Fruit fly (Drosophila melanogaster) whole organism, embryonic: ENCODE results near the gene mRpS26.

ENCODE experiments used
- Adf1 ChIP-seq: fragments of 200-800 bp; sonication (Bioruptor generic); IDR thresholded peaks from 2 replicates; pipeline ENCODE4 v1.3.6; 2022; ENCODE audit warnings: missing biosample characterization, missing genetic modification characterization
- Awh ChIP-seq: fragments of 200-800 bp; sonication (Bioruptor generic); IDR thresholded peaks from 2 replicates; pipeline ENCODE4, ENCODE4 v1.3.6; 2022; ENCODE audit warnings: missing biosample characterization, missing genetic modification characterization
- CG10431 ChIP-seq: fragments of 200-800 bp; sonication (Bioruptor generic); optimal IDR thresholded peaks from 3 replicates; lab custom pipeline; 2018; ENCODE audit warnings: missing biosample characterization, mild to moderate bottlenecking, missing genetic modification characterization
- CG10654 ChIP-seq: fragments of 200-800 bp; sonication (Bioruptor generic); optimal IDR thresholded peaks from 2 replicates; lab custom pipeline; 2016; ENCODE audit warnings: missing biosample characterization, missing genetic modification characterization
- CG11093 ChIP-seq: fragments of 200-800 bp; sonication (Bioruptor generic); IDR thresholded peaks from 3 replicates; pipeline ENCODE4 v1.3.6; 2022; ENCODE audit warnings: missing biosample characterization, missing genetic modification characterization
- CG11504 ChIP-seq: fragments of 200-800 bp; sonication (Bioruptor generic); optimal IDR thresholded peaks from 3 replicates; lab custom pipeline; 2019; ENCODE audit warnings: missing biosample characterization, mild to moderate bottlenecking, missing genetic modification characterization, moderate library complexity
- CG13894 ChIP-seq: fragments of 200-800 bp; sonication (Bioruptor generic); optimal IDR thresholded peaks from 3 replicates; lab custom pipeline; 2018; ENCODE audit warnings: missing biosample characterization, mild to moderate bottlenecking, missing genetic modification characterization, moderate library complexity
- CG15269 ChIP-seq: fragments of 200-800 bp; sonication (Bioruptor generic); optimal IDR thresholded peaks from 2 replicates; lab custom pipeline; 2018; ENCODE audit warnings: missing biosample characterization, mild to moderate bottlenecking, missing genetic modification characterization, moderate library complexity
- CG1602 ChIP-seq: fragments of 200-800 bp; sonication (Bioruptor generic); optimal IDR thresholded peaks from 3 replicates; lab custom pipeline; 2016; ENCODE audit warnings: missing biosample characterization, missing genetic modification characterization
- CG1603 ChIP-seq: fragments of 200-800 bp; sonication (Bioruptor generic); optimal IDR thresholded peaks from 2 replicates; lab custom pipeline; 2019; ENCODE audit warnings: missing biosample characterization, mild to moderate bottlenecking, missing genetic modification characterization, moderate library complexity
- CG16815 ChIP-seq: fragments of 200-800 bp; sonication (Bioruptor generic); optimal IDR thresholded peaks from 3 replicates; lab custom pipeline; 2017; ENCODE audit warnings: missing biosample characterization, mild to moderate bottlenecking, missing genetic modification characterization
- CG2116 ChIP-seq: fragments of 200-800 bp; sonication (Bioruptor generic); optimal IDR thresholded peaks from 3 replicates; lab custom pipeline; 2018; ENCODE audit warnings: missing biosample characterization, mild to moderate bottlenecking, missing genetic modification characterization
- CG2120 ChIP-seq: fragments of 200-800 bp; sonication (Bioruptor generic); optimal IDR thresholded peaks from 3 replicates; lab custom pipeline; 2016; ENCODE audit warnings: missing biosample characterization, missing genetic modification characterization
- CG31441 ChIP-seq: fragments of 200-800 bp; sonication (Bioruptor generic); IDR thresholded peaks from 2 replicates; pipeline ENCODE4 v1.3.6; 2022; ENCODE audit warnings: missing biosample characterization, missing genetic modification characterization
- CG32772 ChIP-seq: fragments of 200-800 bp; sonication (Bioruptor generic); IDR thresholded peaks from 2 replicates; pipeline ENCODE4 v1.3.6; 2022; ENCODE audit warnings: missing biosample characterization, missing genetic modification characterization
- CG3281 ChIP-seq: fragments of 200-800 bp; sonication (Bioruptor generic); optimal IDR thresholded peaks from 3 replicates; lab custom pipeline; 2017; ENCODE audit warnings: missing biosample characterization, mild to moderate bottlenecking, missing genetic modification characterization
- CG3407 ChIP-seq: fragments of 200-800 bp; sonication (Bioruptor generic); optimal IDR thresholded peaks from 2 replicates; lab custom pipeline; 2018; ENCODE audit warnings: missing biosample characterization, mild to moderate bottlenecking, missing genetic modification characterization
- CG34376 ChIP-seq: fragments of 200-800 bp; sonication (Bioruptor generic); optimal IDR thresholded peaks from 2 replicates; lab custom pipeline; 2018; ENCODE audit warnings: missing biosample characterization, mild to moderate bottlenecking, missing genetic modification characterization
- CG7271 ChIP-seq: fragments of 200-800 bp; sonication (Bioruptor generic); optimal IDR thresholded peaks from 2 replicates; lab custom pipeline; 2018; ENCODE audit warnings: missing biosample characterization, mild to moderate bottlenecking, missing genetic modification characterization, moderate library complexity
- CG8924 ChIP-seq: fragments of 200-800 bp; optimal IDR thresholded peaks from 3 replicates; lab custom pipeline; 2019; ENCODE audit warnings: missing biosample characterization, mild to moderate bottlenecking, missing genetic modification characterization, moderate library complexity
- CG9215 ChIP-seq: fragments of 200-800 bp; sonication (Bioruptor generic); IDR thresholded peaks from 2 replicates; pipeline ENCODE4 v1.3.6; 2022; ENCODE audit warnings: missing biosample characterization, missing genetic modification characterization
- CG9932 ChIP-seq: fragments of 200-800 bp; sonication (Bioruptor generic); IDR thresholded peaks from 2 replicates; pipeline ENCODE4 v1.3.6; 2022; ENCODE audit warnings: missing biosample characterization, missing genetic modification characterization
- Deaf1 ChIP-seq: fragments of 200-800 bp; optimal IDR thresholded peaks from 3 replicates; lab custom pipeline; 2019; ENCODE audit warnings: missing biosample characterization, mild to moderate bottlenecking, missing genetic modification characterization, moderate library complexity
- NC2α ChIP-seq: fragments of 200-800 bp; sonication (Bioruptor generic); optimal IDR thresholded peaks from 2 replicates; lab custom pipeline; 2016; ENCODE audit warnings: missing biosample characterization, missing genetic modification characterization
- Nf-YA ChIP-seq: fragments of 200-800 bp; sonication (Bioruptor generic); IDR thresholded peaks from 2 replicates; pipeline ENCODE4 v1.3.6; 2022; ENCODE audit warnings: missing biosample characterization, missing genetic modification characterization
- Nf-YC ChIP-seq: fragments of 200-800 bp; optimal IDR thresholded peaks from 3 replicates; lab custom pipeline; 2019; ENCODE audit warnings: missing biosample characterization, mild to moderate bottlenecking, missing genetic modification characterization, moderate library complexity
- Sin3A ChIP-seq: fragments of >200 bp; optimal IDR thresholded peaks from 2 replicates; lab custom pipeline; 2018
- TFAM ChIP-seq: fragments of 200-800 bp; sonication (Bioruptor generic); optimal IDR thresholded peaks from 2 replicates; lab custom pipeline; 2017; ENCODE audit warnings: missing biosample characterization, missing genetic modification characterization, inconsistent platforms
- YL-1 ChIP-seq: fragments of 200-800 bp; sonication (Bioruptor generic); optimal IDR thresholded peaks from 3 replicates; lab custom pipeline; 2017; ENCODE audit warnings: missing biosample characterization, mild to moderate bottlenecking, missing genetic modification characterization
- ac ChIP-seq: fragments of 200-800 bp; sonication (Bioruptor generic); optimal IDR thresholded peaks from 3 replicates; lab custom pipeline; 2017; ENCODE audit warnings: missing biosample characterization, mild to moderate bottlenecking, missing genetic modification characterization
- az2 ChIP-seq: fragments of 200-800 bp; sonication (Bioruptor generic); optimal IDR thresholded peaks from 3 replicates; lab custom pipeline; 2016; ENCODE audit warnings: missing biosample characterization, missing genetic modification characterization
- bab2 ChIP-seq: fragments of 200-800 bp; sonication (Bioruptor generic); optimal IDR thresholded peaks from 2 replicates; lab custom pipeline; 2016; ENCODE audit warnings: missing biosample characterization, missing genetic modification characterization
- bowl ChIP-seq: fragments of 200-800 bp; sonication (Bioruptor generic); IDR thresholded peaks from 2 replicates; pipeline ENCODE4 v1.3.6; 2022; ENCODE audit warnings: missing biosample characterization, missing genetic modification characterization
- chif ChIP-seq, 2 experiments: fragments of 200-800 bp; sonication (Bioruptor generic); optimal IDR thresholded peaks; 3 replicates each; lab custom pipeline; 2016; ENCODE audit warnings: missing biosample characterization in 2 of 2, missing genetic modification characterization in 2 of 2
- chinmo ChIP-seq: fragments of 200-800 bp; sonication (Bioruptor generic); IDR thresholded peaks from 4 replicates; pipeline ENCODE4 v1.3.6; 2022; ENCODE audit warnings: missing biosample characterization, missing genetic modification characterization; ENCODE audit not compliant: partially characterized antibody
- ci ChIP-seq: fragments of 200-800 bp; sonication (Bioruptor generic); IDR thresholded peaks from 3 replicates; pipeline ENCODE4 v1.3.6; 2022; ENCODE audit warnings: missing biosample characterization, missing genetic modification characterization
- en ChIP-seq: fragments of 200-800 bp; sonication (Bioruptor generic); optimal IDR thresholded peaks from 2 replicates; lab custom pipeline; 2016; ENCODE audit warnings: missing biosample characterization, missing genetic modification characterization
- gcm2 ChIP-seq: fragments of 200-800 bp; sonication (Bioruptor generic); optimal IDR thresholded peaks from 2 replicates; lab custom pipeline; 2016; ENCODE audit warnings: missing biosample characterization, missing genetic modification characterization
- gsb-n ChIP-seq: fragments of 200-800 bp; sonication (Bioruptor generic); optimal IDR thresholded peaks from 3 replicates; lab custom pipeline; 2018; ENCODE audit warnings: missing biosample characterization, mild to moderate bottlenecking, missing genetic modification characterization
- hb ChIP-seq: fragments of 200-800 bp; sonication (Bioruptor generic); IDR thresholded peaks from 3 replicates; pipeline ENCODE4 v1.3.6; 2022; ENCODE audit warnings: missing biosample characterization, missing genetic modification characterization; ENCODE audit not compliant: partially characterized antibody
- ind ChIP-seq: fragments of 200-800 bp; sonication (Bioruptor generic); optimal IDR thresholded peaks from 3 replicates; lab custom pipeline; 2016; ENCODE audit warnings: missing biosample characterization, missing genetic modification characterization
- insv ChIP-seq, 2 experiments: fragments of 200-800 bp; sonication (Bioruptor generic); optimal IDR thresholded peaks; 3 replicates each; lab custom pipeline; 2016 to 2018; ENCODE audit warnings: missing biosample characterization in 2 of 2, missing genetic modification characterization in 2 of 2
- kni ChIP-seq: fragments of 200-800 bp; sonication (Bioruptor generic); optimal IDR thresholded peaks from 3 replicates; lab custom pipeline; 2017; ENCODE audit warnings: mild to moderate bottlenecking, missing biosample characterization, missing genetic modification reagents, missing genetic modification characterization
- nmo ChIP-seq: fragments of 200-800 bp; sonication (Bioruptor generic); optimal IDR thresholded peaks from 2 replicates; lab custom pipeline; 2018; ENCODE audit warnings: missing biosample characterization, mild to moderate bottlenecking, missing genetic modification characterization, moderate library complexity
- nom ChIP-seq: fragments of 200-800 bp; sonication (Bioruptor generic); optimal IDR thresholded peaks from 2 replicates; lab custom pipeline; 2017; ENCODE audit warnings: missing biosample characterization, missing genetic modification characterization, mild to moderate bottlenecking, moderate library complexity, missing genetic modification reagents
- pan ChIP-seq, 4 experiments: fragments of >200 bp in 3 of 4; fragments of 200-800 bp in 1 of 4; sonication (Bioruptor generic) in 1 of 4; optimal IDR thresholded peaks in 3 of 4; IDR thresholded peaks in 1 of 4; 2 replicates each; pipeline versions ENCODE4 v1.3.6 to Lab custom; 2017 to 2022; ENCODE audit warnings: missing biosample characterization in 2 of 4, missing genetic modification characterization in 2 of 4, mixed read lengths in 1 of 4
- psq ChIP-seq: fragments of 200-800 bp; sonication (Bioruptor generic); optimal IDR thresholded peaks from 2 replicates; lab custom pipeline; 2017; ENCODE audit warnings: missing biosample characterization, missing genetic modification characterization
- pzg ChIP-seq: fragments of 200-800 bp; sonication (Bioruptor generic); optimal IDR thresholded peaks from 3 replicates; lab custom pipeline; 2018; ENCODE audit warnings: missing biosample characterization, mild to moderate bottlenecking, missing genetic modification characterization, moderate library complexity
- schlank ChIP-seq: fragments of 200-800 bp; sonication (Bioruptor generic); optimal IDR thresholded peaks from 2 replicates; lab custom pipeline; 2018; ENCODE audit warnings: missing biosample characterization, mild to moderate bottlenecking, missing genetic modification characterization
- so ChIP-seq: fragments of 200-800 bp; sonication (Bioruptor generic); IDR thresholded peaks from 3 replicates; pipeline ENCODE4 v1.3.6; 2022; ENCODE audit warnings: missing biosample characterization, missing genetic modification characterization
- ssp ChIP-seq: fragments of 200-800 bp; sonication (Bioruptor generic); IDR thresholded peaks from 2 replicates; pipeline ENCODE4 v1.3.6; 2022; ENCODE audit warnings: missing biosample characterization, missing genetic modification characterization
- wdn ChIP-seq: fragments of 200-800 bp; sonication (Bioruptor generic); IDR thresholded peaks from 2 replicates; pipeline ENCODE4 v1.3.6; 2022; ENCODE audit warnings: missing biosample characterization, missing genetic modification characterization
- zen ChIP-seq: fragments of 200-800 bp; sonication (Bioruptor generic); optimal IDR thresholded peaks from 3 replicates; lab custom pipeline; 2018; ENCODE audit warnings: missing biosample characterization, mild to moderate bottlenecking, missing genetic modification characterization, moderate library complexity

Gene mRpS26

dm6 chr3L:18102161-18102565, 4.2 kb upstream of the mRpS26 start (continued):
- TF ChIP-seq CG13894 (tag; lab: Kevin White, UChicago) (no peak), schlank (no peak), Nf-YC (no peak), zen (tag; lab: Kevin White, UChicago) (no peak), ind (no peak), kni (peak; percentile 76), Awh (GFP tag; lab: Robert Waterston, UW) (no peak), CG2120 (GFP tag; lab: Kevin White, UChicago) (no peak), nmo (peak; percentile 66), CG2116 (GFP tag; lab: Kevin White, UChicago) (no peak), CG10431 (no peak), CG9215 (GFP tag; lab: Robert Waterston, UW) (no peak), CG8924 (tag; lab: Kevin White, UChicago) (peak; percentile 54), CG15269 (tag; lab: Kevin White, UChicago) (peak; percentile 5), YL-1 (GFP tag; lab: Kevin White, UChicago) (no peak), ssp (GFP tag; lab: Robert Waterston, UW) (no peak), gsb-n (tag; lab: Kevin White, UChicago) (peak; percentile 80), CG31441 (GFP tag; lab: Robert Waterston, UW) (peak; percentile 59), pan (optimal IDR thresholded peaks at IDR 0.05; lab: Kevin White, UChicago) (no peak), pan (GFP tag; optimal IDR thresholded peaks at IDR 0.05 in 1 of 2, IDR thresholded peaks at IDR 0.05 in 1 of 2) (no peak), nom (GFP tag; lab: Kevin White, UChicago) (no peak), NC2α (no peak), TFAM (GFP tag; lab: Kevin White, UChicago) (no peak), Deaf1 (tag; lab: Kevin White, UChicago) (no peak), hb (no peak), Nf-YA (GFP tag; lab: Robert Waterston, UW) (no peak), CG1603 (no peak), CG11093 (GFP tag; lab: Robert Waterston, UW) (no peak), chif (GFP tag; optimal IDR thresholded peaks at IDR 0.05; lab: Kevin White, UChicago) (no peak), ci (GFP tag; lab: Robert Waterston, UW) (no peak), CG9932 (no peak), en (no peak), so (GFP tag; lab: Robert Waterston, UW) (no peak), insv (GFP tag; optimal IDR thresholded peaks at IDR 0.05; lab: Kevin White, UChicago) (no peak), pzg (GFP tag; lab: Kevin White, UChicago) (no peak), CG3407 (no peak), CG1602 (GFP tag; lab: Kevin White, UChicago) (no peak), CG3281 (GFP tag; lab: Kevin White, UChicago) (no peak), CG32772 (no peak), ac (GFP tag; lab: Kevin White, UChicago) (no peak)

dm6 chr3L:18105343-18106020, 897 bp upstream of the mRpS26 start:
- TF ChIP-seq Sin3A = no peak
- peak; percentile 91 for TF ChIP-seq Adf1 (GFP tag; lab: Robert Waterston, UW)
- no peak for TF ChIP-seq Nf-YA (GFP tag; lab: Robert Waterston, UW)
- TF ChIP-seq CG16815 = no peak
- no peak for TF ChIP-seq CG11504
- no peak for TF ChIP-seq CG7271 (tag; lab: Kevin White, UChicago)
- TF ChIP-seq CG34376 (GFP tag; lab: Kevin White, UChicago) = no peak
- TF ChIP-seq az2 = no peak
- TF ChIP-seq CG10654 (GFP tag; lab: Kevin White, UChicago) = no peak
- no peak for TF ChIP-seq psq
- TF ChIP-seq wdn (GFP tag; lab: Robert Waterston, UW) = no peak
- no peak for TF ChIP-seq NC2α
- no peak for TF ChIP-seq bowl (GFP tag; lab: Robert Waterston, UW)
- TF ChIP-seq bab2 (GFP tag; lab: Kevin White, UChicago) = no peak
- TF ChIP-seq gcm2 (GFP tag; lab: Kevin White, UChicago) = no peak
- TF ChIP-seq chinmo (GFP tag; lab: Robert Waterston, UW) = peak; percentile 91; the same call in 2 of the 4 replicates
